Fruit fly (Drosophila melanogaster) whole organism, embryonic: ENCODE results near the gene nenya.
A peak's percentile ranks its signal among the peaks of the same experiment; 100 is the strongest.

Experiments used
- BEAF-32 ChIP-seq: fragments of 200-800 bp; sonication (Bioruptor generic); optimal IDR thresholded peaks from 3 replicates; lab custom pipeline; 2017; ENCODE audit warnings: missing biosample characterization, missing genetic modification characterization, mild to moderate bottlenecking, moderate library complexity, missing genetic modification reagents
- BtbVII ChIP-seq: fragments of 200-800 bp; sonication (Bioruptor generic); optimal IDR thresholded peaks from 3 replicates; lab custom pipeline; 2017; ENCODE audit warnings: missing biosample characterization, mild to moderate bottlenecking, missing genetic modification characterization
- CG10267 ChIP-seq: fragments of 200-800 bp; sonication (Bioruptor generic); optimal IDR thresholded peaks from 2 replicates; lab custom pipeline; 2018; ENCODE audit warnings: missing biosample characterization, mild to moderate bottlenecking, missing genetic modification characterization, moderate library complexity
- CG11247 ChIP-seq: fragments of 200-800 bp; sonication (Bioruptor generic); IDR thresholded peaks from 2 replicates; pipeline ENCODE4 v1.3.6; 2022; ENCODE audit warnings: missing biosample characterization, missing genetic modification characterization
- CG12155 ChIP-seq: fragments of 200-800 bp; sonication (Bioruptor generic); optimal IDR thresholded peaks from 3 replicates; lab custom pipeline; 2016; ENCODE audit warnings: missing biosample characterization, missing genetic modification characterization
- CG13424 ChIP-seq: fragments of 200-800 bp; sonication (Bioruptor generic); optimal IDR thresholded peaks from 2 replicates; lab custom pipeline; 2019; ENCODE audit warnings: missing biosample characterization, mild to moderate bottlenecking, missing genetic modification characterization, moderate library complexity
- CG14667 ChIP-seq: fragments of 200-800 bp; sonication (Bioruptor generic); IDR thresholded peaks from 2 replicates; pipeline ENCODE4 v1.3.6; 2022; ENCODE audit warnings: missing biosample characterization, missing genetic modification characterization
- CG15011 ChIP-seq: fragments of 200-800 bp; sonication (Bioruptor generic); optimal IDR thresholded peaks from 3 replicates; lab custom pipeline; 2018; ENCODE audit warnings: missing biosample characterization, mild to moderate bottlenecking, missing genetic modification characterization
- CG15269 ChIP-seq: fragments of 200-800 bp; sonication (Bioruptor generic); optimal IDR thresholded peaks from 2 replicates; lab custom pipeline; 2018; ENCODE audit warnings: missing biosample characterization, mild to moderate bottlenecking, missing genetic modification characterization, moderate library complexity
- CG16863 ChIP-seq: fragments of 200-800 bp; sonication (Bioruptor generic); optimal IDR thresholded peaks from 3 replicates; lab custom pipeline; 2016; ENCODE audit warnings: missing biosample characterization, missing genetic modification characterization
- CG17186 ChIP-seq: fragments of 200-800 bp; sonication (Bioruptor generic); optimal IDR thresholded peaks from 3 replicates; lab custom pipeline; 2017; ENCODE audit warnings: missing biosample characterization, missing genetic modification reagents, missing genetic modification characterization
- CG2129 ChIP-seq: fragments of 200-800 bp; sonication (Bioruptor generic); IDR thresholded peaks from 2 replicates; pipeline ENCODE4 v1.3.6; 2022; ENCODE audit warnings: missing biosample characterization, missing genetic modification characterization; ENCODE audit not compliant: partially characterized antibody
- CG4282 ChIP-seq: fragments of 200-800 bp; sonication (Bioruptor generic); optimal IDR thresholded peaks from 2 replicates; lab custom pipeline; 2016; ENCODE audit warnings: missing biosample characterization, missing genetic modification characterization
- CG4707 ChIP-seq: fragments of 200-800 bp; sonication (Bioruptor generic); optimal IDR thresholded peaks from 2 replicates; lab custom pipeline; 2018; ENCODE audit warnings: missing biosample characterization, mild to moderate bottlenecking, missing genetic modification characterization, moderate library complexity
- CG6689 ChIP-seq: fragments of 200-800 bp; sonication (Bioruptor generic); IDR thresholded peaks from 2 replicates; pipeline ENCODE4 v1.3.6; 2022; ENCODE audit warnings: missing biosample characterization, missing genetic modification characterization
- CG6765 ChIP-seq: fragments of 200-800 bp; sonication (Bioruptor generic); optimal IDR thresholded peaks from 3 replicates; lab custom pipeline; 2017; ENCODE audit warnings: missing biosample characterization, mild to moderate bottlenecking, missing genetic modification characterization
- CG7745 ChIP-seq: fragments of 200-800 bp; sonication (Bioruptor generic); optimal IDR thresholded peaks from 2 replicates; lab custom pipeline; 2018; ENCODE audit warnings: missing biosample characterization, mild to moderate bottlenecking, missing genetic modification characterization, moderate library complexity
- Dek ChIP-seq: fragments of 200-800 bp; sonication (Bioruptor generic); optimal IDR thresholded peaks from 3 replicates; lab custom pipeline; 2019; ENCODE audit warnings: missing biosample characterization, mild to moderate bottlenecking, missing genetic modification characterization, moderate library complexity
- Hr78 ChIP-seq, 2 experiments: fragments of 200-800 bp in 1 of 2; fragments of >200 bp in 1 of 2; sonication (Bioruptor generic) in 1 of 2; optimal IDR thresholded peaks; 2 replicates each; lab custom pipeline; 2017 to 2019; ENCODE audit warnings: missing biosample characterization in 2 of 2, missing genetic modification characterization in 2 of 2, mild to moderate bottlenecking in 1 of 2, moderate library complexity in 1 of 2
- Meics ChIP-seq: fragments of 200-800 bp; sonication (Bioruptor generic); optimal IDR thresholded peaks from 2 replicates; lab custom pipeline; 2017; ENCODE audit warnings: missing biosample characterization, mild to moderate bottlenecking, missing genetic modification characterization
- Oli ChIP-seq: fragments of 200-800 bp; sonication (Bioruptor generic); optimal IDR thresholded peaks from 2 replicates; lab custom pipeline; 2018; ENCODE audit warnings: missing biosample characterization, mild to moderate bottlenecking, missing genetic modification characterization, moderate library complexity
- Opbp ChIP-seq: fragments of 200-800 bp; sonication (Bioruptor generic); IDR thresholded peaks from 3 replicates; pipeline ENCODE4 v1.3.6; 2022; ENCODE audit warnings: missing biosample characterization, missing genetic modification characterization; ENCODE audit not compliant: partially characterized antibody
- Side ChIP-seq: fragments of 200-800 bp; sonication (Bioruptor generic); optimal IDR thresholded peaks from 2 replicates; lab custom pipeline; 2016; ENCODE audit warnings: missing biosample characterization, missing genetic modification characterization
- Six4 ChIP-seq: fragments of 200-800 bp; sonication (Bioruptor generic); optimal IDR thresholded peaks from 2 replicates; lab custom pipeline; 2016; ENCODE audit warnings: missing biosample characterization, missing genetic modification characterization
- Spps ChIP-seq: fragments of 200-800 bp; sonication (Bioruptor generic); optimal IDR thresholded peaks from 2 replicates; lab custom pipeline; 2018; ENCODE audit warnings: missing biosample characterization, mild to moderate bottlenecking, missing genetic modification characterization
- amos ChIP-seq: fragments of 200-800 bp; sonication (Bioruptor generic); IDR thresholded peaks from 2 replicates; pipeline ENCODE4 v1.3.6; 2022; ENCODE audit warnings: missing biosample characterization, missing genetic modification characterization; ENCODE audit not compliant: partially characterized antibody
- ase ChIP-seq: fragments of 200-800 bp; sonication (Bioruptor generic); IDR thresholded peaks from 3 replicates; pipeline ENCODE4 v1.3.6; 2022; ENCODE audit warnings: missing biosample characterization, missing genetic modification characterization
- chif ChIP-seq, 2 experiments: fragments of 200-800 bp; sonication (Bioruptor generic); optimal IDR thresholded peaks; 3 replicates each; lab custom pipeline; 2016; ENCODE audit warnings: missing biosample characterization in 2 of 2, missing genetic modification characterization in 2 of 2
- ci ChIP-seq: fragments of 200-800 bp; sonication (Bioruptor generic); IDR thresholded peaks from 3 replicates; pipeline ENCODE4 v1.3.6; 2022; ENCODE audit warnings: missing biosample characterization, missing genetic modification characterization
- dati ChIP-seq: fragments of 200-800 bp; sonication (Bioruptor generic); IDR thresholded peaks from 2 replicates; pipeline ENCODE4 v1.3.6; 2022; ENCODE audit warnings: missing biosample characterization, missing genetic modification characterization
- dmrt99B ChIP-seq: fragments of 200-800 bp; sonication (Bioruptor generic); optimal IDR thresholded peaks from 2 replicates; lab custom pipeline; 2018; ENCODE audit warnings: missing biosample characterization, mild to moderate bottlenecking, missing genetic modification characterization, moderate library complexity
- gsb-n ChIP-seq: fragments of 200-800 bp; sonication (Bioruptor generic); optimal IDR thresholded peaks from 3 replicates; lab custom pipeline; 2018; ENCODE audit warnings: missing biosample characterization, mild to moderate bottlenecking, missing genetic modification characterization
- inv ChIP-seq: fragments of 200-800 bp; sonication (Bioruptor generic); IDR thresholded peaks from 2 replicates; pipeline ENCODE4 v1.3.6; 2022; ENCODE audit warnings: missing biosample characterization, missing genetic modification characterization; ENCODE audit not compliant: partially characterized antibody
- jing ChIP-seq: fragments of 200-800 bp; sonication (Bioruptor generic); optimal IDR thresholded peaks from 2 replicates; lab custom pipeline; 2018; ENCODE audit warnings: missing biosample characterization, mild to moderate bottlenecking, missing genetic modification characterization
- jumu ChIP-seq: fragments of 200-800 bp; sonication (Bioruptor generic); optimal IDR thresholded peaks from 3 replicates; lab custom pipeline; 2016; ENCODE audit warnings: missing biosample characterization, missing genetic modification characterization
- lov ChIP-seq, 2 experiments: fragments of 200-800 bp in 1 of 2; fragments of >200 bp in 1 of 2; sonication (Bioruptor generic) in 1 of 2; IDR thresholded peaks in 1 of 2; optimal IDR thresholded peaks in 1 of 2; 2 replicates in 1 of 2; 3 replicates in 1 of 2; pipeline versions ENCODE4 v1.3.6 to Lab custom; 2017 to 2022; ENCODE audit warnings: missing biosample characterization in 1 of 2, missing genetic modification characterization in 1 of 2
- luna ChIP-seq: fragments of 200-800 bp; sonication (Bioruptor generic); optimal IDR thresholded peaks from 2 replicates; lab custom pipeline; 2016; ENCODE audit warnings: missing biosample characterization, missing genetic modification characterization
- nau ChIP-seq: fragments of 200-800 bp; sonication (Bioruptor generic); optimal IDR thresholded peaks from 3 replicates; lab custom pipeline; 2017; ENCODE audit warnings: missing biosample characterization, mild to moderate bottlenecking, missing genetic modification characterization, missing genetic modification reagents
- nerfin-2 ChIP-seq: fragments of 200-800 bp; sonication (Bioruptor generic); IDR thresholded peaks from 2 replicates; pipeline ENCODE4 v1.3.6; 2022; ENCODE audit warnings: missing biosample characterization, missing genetic modification characterization; ENCODE audit not compliant: partially characterized antibody
- onecut ChIP-seq: fragments of 200-800 bp; sonication (Bioruptor generic); IDR thresholded peaks from 2 replicates; pipeline ENCODE4 v1.3.6; 2022; ENCODE audit warnings: missing biosample characterization, missing genetic modification characterization
- p53 ChIP-seq: fragments of 200-800 bp; sonication (Bioruptor generic); optimal IDR thresholded peaks from 2 replicates; lab custom pipeline; 2016; ENCODE audit warnings: missing biosample characterization, missing genetic modification characterization
- sisA ChIP-seq: fragments of 200-800 bp; sonication (Bioruptor generic); IDR thresholded peaks from 2 replicates; pipeline ENCODE4 v1.3.6; 2022; ENCODE audit warnings: missing biosample characterization, missing genetic modification characterization
- tin ChIP-seq: fragments of 200-800 bp; sonication (Bioruptor generic); optimal IDR thresholded peaks from 3 replicates; lab custom pipeline; 2016; ENCODE audit warnings: missing biosample characterization, missing genetic modification characterization
- ttk ChIP-seq: fragments of 200-800 bp; sonication (Bioruptor generic); IDR thresholded peaks from 2 replicates; pipeline ENCODE4 v2.1.2; 2022; ENCODE audit warnings: missing biosample characterization, missing genetic modification characterization
- tx ChIP-seq: fragments of 200-800 bp; sonication (Bioruptor generic); optimal IDR thresholded peaks from 2 replicates; lab custom pipeline; 2016; ENCODE audit warnings: missing biosample characterization, missing genetic modification characterization
- vfl ChIP-seq: fragments of 200-800 bp; sonication (Bioruptor generic); optimal IDR thresholded peaks from 2 replicates; lab custom pipeline; 2016; ENCODE audit warnings: missing biosample characterization, missing genetic modification characterization
- zen ChIP-seq: fragments of 200-800 bp; sonication (Bioruptor generic); optimal IDR thresholded peaks from 3 replicates; lab custom pipeline; 2018; ENCODE audit warnings: missing biosample characterization, mild to moderate bottlenecking, missing genetic modification characterization, moderate library complexity

nenya gene

DNA sequence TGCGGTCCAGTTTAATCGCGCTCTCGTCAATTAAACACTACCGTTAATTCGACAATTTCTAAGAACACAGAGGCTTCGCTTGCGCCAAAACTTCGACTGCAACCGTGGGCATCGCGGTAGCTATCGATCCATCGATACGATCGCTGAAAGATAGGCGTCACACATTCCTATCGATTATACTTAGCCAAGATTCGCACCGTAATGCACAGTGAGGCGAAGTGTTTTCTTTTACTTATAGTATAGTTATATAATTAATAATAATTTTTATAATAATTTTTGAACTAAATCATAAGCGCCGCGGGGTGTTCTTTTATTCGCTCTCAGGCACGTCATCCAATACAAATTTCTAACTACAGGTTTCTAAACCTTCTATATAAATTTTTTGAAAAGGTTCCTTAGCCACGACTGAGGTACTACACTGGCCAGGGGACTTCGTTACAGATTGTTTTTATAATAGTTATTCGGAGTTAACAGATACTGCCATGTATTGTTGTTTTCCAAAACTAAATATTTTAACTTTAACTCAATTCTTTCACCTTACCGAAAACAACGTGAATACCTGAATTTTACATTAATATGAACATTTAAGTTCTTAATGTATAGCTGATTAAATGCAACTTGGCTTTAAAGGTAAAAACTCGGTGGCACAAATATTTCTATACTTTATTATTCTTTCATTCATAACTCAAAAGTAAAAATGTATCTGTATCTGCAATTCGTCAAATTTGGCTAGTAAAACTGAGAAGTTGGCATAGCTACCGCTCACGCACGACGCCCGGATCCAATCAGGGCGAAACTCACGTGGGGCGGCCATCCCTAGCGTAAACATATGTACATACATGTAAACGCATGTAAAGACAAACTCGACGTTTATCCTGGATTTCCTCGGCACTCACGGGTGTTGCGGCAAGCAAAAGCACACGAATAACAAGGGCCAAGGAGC is 10.0 kb upstream of the nenya start, which contains the start of the genes NSD and BOD1 (continued):
- TF ChIP-seq CG7745 (tag; lab: Kevin White, UChicago): no peak
- no peak for TF ChIP-seq CG4707 (GFP tag; lab: Kevin White, UChicago)
- peak; percentile 51 for TF ChIP-seq CG15269 (tag; lab: Kevin White, UChicago)
- TF ChIP-seq jumu (GFP tag; lab: Kevin White, UChicago): peak; percentile 6
- TF ChIP-seq inv (GFP tag; lab: Robert Waterston, UW): peak; percentile 96
- TF ChIP-seq BEAF-32: peak; percentile 84
- no peak for TF ChIP-seq Side (GFP tag; lab: Kevin White, UChicago)
- no peak for TF ChIP-seq tx (GFP tag; lab: Kevin White, UChicago)
- TF ChIP-seq dati (GFP tag; lab: Robert Waterston, UW): no peak
- peak; percentile 35 for TF ChIP-seq CG10267 (tag; lab: Kevin White, UChicago)
- TF ChIP-seq luna: no peak
- TF ChIP-seq sisA (GFP tag; lab: Robert Waterston, UW): peak; percentile 81
- peak; percentile 74 for TF ChIP-seq ase (GFP tag; lab: Robert Waterston, UW)
- no peak for TF ChIP-seq CG16863
- TF ChIP-seq nerfin-2 (GFP tag; lab: Robert Waterston, UW): peak; percentile 90
- TF ChIP-seq zen (tag; lab: Kevin White, UChicago): peak; percentile 24
- TF ChIP-seq Opbp (GFP tag; lab: Robert Waterston, UW): peak; percentile 98
- TF ChIP-seq BtbVII (GFP tag; lab: Kevin White, UChicago): no peak
- no peak for TF ChIP-seq dmrt99B (tag; lab: Kevin White, UChicago)
- no peak for TF ChIP-seq jing (GFP tag; lab: Kevin White, UChicago)
- peak; percentile 47 for TF ChIP-seq onecut (GFP tag; lab: Robert Waterston, UW)
- peak; percentile 6 for TF ChIP-seq CG12155
- peak; percentile 81 for TF ChIP-seq CG2129 (GFP tag; lab: Robert Waterston, UW)
- peak; percentile 76 for TF ChIP-seq CG11247 (GFP tag; lab: Robert Waterston, UW)
- TF ChIP-seq amos (GFP tag; lab: Robert Waterston, UW): peak; percentile 98
- TF ChIP-seq Oli (tag; lab: Kevin White, UChicago): peak; percentile 58
- TF ChIP-seq gsb-n (tag; lab: Kevin White, UChicago): no peak
- peak; percentile 40; the same call in 1 of the 2 replicates for TF ChIP-seq ttk
- TF ChIP-seq CG15011: no peak
- peak; percentile 51 for TF ChIP-seq CG17186 (GFP tag; lab: Kevin White, UChicago)
- TF ChIP-seq Six4 (GFP tag; lab: Kevin White, UChicago): peak; percentile 43
- TF ChIP-seq tin: peak; percentile 64
- TF ChIP-seq p53 (GFP tag; lab: Kevin White, UChicago): no peak
- TF ChIP-seq CG4282 (GFP tag; lab: Kevin White, UChicago): peak; percentile 50
- TF ChIP-seq nau (GFP tag; lab: Kevin White, UChicago): no peak
- no peak for TF ChIP-seq Spps (tag; lab: Kevin White, UChicago)
- TF ChIP-seq Meics (GFP tag; lab: Kevin White, UChicago): peak; percentile 53
- peak; percentile 45 for TF ChIP-seq CG13424 (tag; lab: Kevin White, UChicago)
- TF ChIP-seq lov (optimal IDR thresholded peaks at IDR 0.05; lab: Kevin White, UChicago): no peak
- TF ChIP-seq lov (GFP tag; IDR thresholded peaks at IDR 0.05; lab: Robert Waterston, UW): peak; percentile 47; the same call in 1 of the 3 replicates
- no peak for TF ChIP-seq Hr78 (GFP tag; optimal IDR thresholded peaks at IDR 0.05; lab: Kevin White, UChicago)
- peak; percentile 39 for TF ChIP-seq Dek
- peak; percentile 57 for TF ChIP-seq ci (GFP tag; lab: Robert Waterston, UW)
- TF ChIP-seq CG6689: 0 out of 2 replicates have a peak, but pooled peaks have one; percentile 19
- no peak for TF ChIP-seq vfl (GFP tag; lab: Kevin White, UChicago)
- TF ChIP-seq CG14667 (GFP tag; lab: Robert Waterston, UW): peak; percentile 58
- no peak for TF ChIP-seq CG6765 (GFP tag; lab: Kevin White, UChicago)
- peak in 1 of 2 experiments; percentile 26 for TF ChIP-seq chif (GFP tag; optimal IDR thresholded peaks at IDR 0.05; lab: Kevin White, UChicago)
